Fruit fly (Drosophila melanogaster) whole organism, embryonic: ENCODE data around the gene CG16965.

Source experiments
- ATbp ChIP-seq: fragments of 200-800 bp; sonication (Bioruptor generic); optimal IDR thresholded peaks from 2 replicates; lab custom pipeline; 2017; ENCODE audit warnings: missing biosample characterization, mild to moderate bottlenecking, missing genetic modification characterization, missing genetic modification reagents
- Awh ChIP-seq: fragments of 200-800 bp; sonication (Bioruptor generic); IDR thresholded peaks from 2 replicates; pipeline ENCODE4, ENCODE4 v1.3.6; 2022; ENCODE audit warnings: missing biosample characterization, missing genetic modification characterization
- CG1024 ChIP-seq: fragments of 200-800 bp; sonication (Bioruptor generic); IDR thresholded peaks from 2 replicates; pipeline ENCODE4 v1.3.6; 2022; ENCODE audit warnings: missing biosample characterization, missing genetic modification characterization
- CG11093 ChIP-seq: fragments of 200-800 bp; sonication (Bioruptor generic); IDR thresholded peaks from 3 replicates; pipeline ENCODE4 v1.3.6; 2022; ENCODE audit warnings: missing biosample characterization, missing genetic modification characterization
- CG12659 ChIP-seq: fragments of 200-800 bp; sonication (Bioruptor generic); optimal IDR thresholded peaks from 3 replicates; lab custom pipeline; 2017; ENCODE audit warnings: mild to moderate bottlenecking, missing biosample characterization, missing genetic modification reagents, missing genetic modification characterization
- CG13287 ChIP-seq: fragments of 200-800 bp; sonication (Bioruptor generic); IDR thresholded peaks from 2 replicates; pipeline ENCODE4 v1.3.6; 2022; ENCODE audit warnings: missing biosample characterization, missing genetic modification characterization; ENCODE audit not compliant: partially characterized antibody
- CG15514 ChIP-seq: fragments of 200-800 bp; sonication (Bioruptor generic); optimal IDR thresholded peaks from 3 replicates; lab custom pipeline; 2017; ENCODE audit warnings: missing biosample characterization, missing genetic modification characterization, mild to moderate bottlenecking, moderate library complexity, missing genetic modification reagents
- CG16813 ChIP-seq: fragments of 200-800 bp; sonication (Bioruptor generic); IDR thresholded peaks from 3 replicates; pipeline ENCODE4 v1.3.6; 2022; ENCODE audit warnings: missing biosample characterization, missing genetic modification characterization; ENCODE audit not compliant: partially characterized antibody
- CG3281 ChIP-seq: fragments of 200-800 bp; sonication (Bioruptor generic); optimal IDR thresholded peaks from 3 replicates; lab custom pipeline; 2017; ENCODE audit warnings: missing biosample characterization, mild to moderate bottlenecking, missing genetic modification characterization
- CG34422 ChIP-seq: fragments of 200-800 bp; sonication (Bioruptor generic); IDR thresholded peaks from 3 replicates; pipeline ENCODE4 v1.3.6; 2022; ENCODE audit warnings: missing biosample characterization, missing genetic modification characterization
- CG3726 ChIP-seq: fragments of 200-800 bp; sonication (Bioruptor generic); IDR thresholded peaks from 3 replicates; pipeline ENCODE4, ENCODE4 v1.3.6; 2022; ENCODE audit warnings: missing biosample characterization, missing genetic modification characterization
- CG3847 ChIP-seq: fragments of 200-800 bp; sonication (Bioruptor generic); IDR thresholded peaks from 2 replicates; pipeline ENCODE4 v1.3.6; 2022; ENCODE audit warnings: missing biosample characterization, missing genetic modification characterization
- CG3995 ChIP-seq: fragments of 200-800 bp; sonication (Bioruptor generic); optimal IDR thresholded peaks from 3 replicates; lab custom pipeline; 2016; ENCODE audit warnings: missing biosample characterization, missing genetic modification characterization
- CG6175 ChIP-seq: fragments of 200-800 bp; sonication (Bioruptor generic); IDR thresholded peaks from 3 replicates; pipeline ENCODE4 v1.3.6; 2022; ENCODE audit warnings: missing biosample characterization, missing genetic modification characterization
- CG6654 ChIP-seq: fragments of 200-800 bp; sonication (Bioruptor generic); optimal IDR thresholded peaks from 2 replicates; lab custom pipeline; 2017; ENCODE audit warnings: missing biosample characterization, mild to moderate bottlenecking, missing genetic modification characterization
- CG8290 ChIP-seq, 3 experiments: fragments of 200-800 bp; sonication (Bioruptor generic); optimal IDR thresholded peaks; 2 replicates each; lab custom pipeline; 2016 to 2019; ENCODE audit warnings: missing biosample characterization in 3 of 3, missing genetic modification characterization in 3 of 3, mild to moderate bottlenecking in 2 of 3, moderate library complexity in 1 of 3
- CHES-1-like ChIP-seq: fragments of 200-800 bp; sonication (Bioruptor generic); optimal IDR thresholded peaks from 2 replicates; lab custom pipeline; 2016; ENCODE audit warnings: missing biosample characterization, missing genetic modification characterization
- CoRest ChIP-seq: fragments of 200-800 bp; sonication (Bioruptor generic); optimal IDR thresholded peaks from 3 replicates; lab custom pipeline; 2018; ENCODE audit warnings: missing biosample characterization, mild to moderate bottlenecking, missing genetic modification characterization, moderate library complexity
- Doc3 ChIP-seq: fragments of 200-800 bp; sonication (Bioruptor generic); IDR thresholded peaks from 3 replicates; pipeline ENCODE4 v1.3.6; 2022; ENCODE audit warnings: missing biosample characterization, missing genetic modification characterization; ENCODE audit not compliant: partially characterized antibody
- Dref ChIP-seq: fragments of 200-800 bp; sonication (Bioruptor generic); IDR thresholded peaks from 2 replicates; pipeline ENCODE4 v1.3.6; 2022; ENCODE audit warnings: missing biosample characterization, missing genetic modification characterization
- E2f2 ChIP-seq: fragments of 200-800 bp; sonication (Bioruptor generic); IDR thresholded peaks from 2 replicates; pipeline ENCODE4 v1.3.6; 2022; ENCODE audit warnings: missing biosample characterization, missing genetic modification characterization
- Fer2 ChIP-seq: fragments of 200-800 bp; sonication (Bioruptor generic); optimal IDR thresholded peaks from 2 replicates; lab custom pipeline; 2018; ENCODE audit warnings: missing biosample characterization, mild to moderate bottlenecking, missing genetic modification characterization, moderate library complexity
- MBD-R2 ChIP-seq: fragments of 200-800 bp; sonication (Bioruptor generic); IDR thresholded peaks from 2 replicates; pipeline ENCODE4 v1.3.6; 2022; ENCODE audit warnings: missing biosample characterization, missing genetic modification characterization
- Med ChIP-seq: fragments of 200-800 bp; sonication (Bioruptor generic); peaks from one replicate; lab custom pipeline; 2016; ENCODE audit warnings: missing biosample characterization, missing genetic modification characterization, mild to moderate bottlenecking, inconsistent platforms, moderate library complexity
- Myb ChIP-seq: fragments of 200-800 bp; sonication (Bioruptor generic); optimal IDR thresholded peaks from 2 replicates; lab custom pipeline; 2016; ENCODE audit warnings: missing biosample characterization, missing genetic modification characterization
- NFAT ChIP-seq: fragments of 200-800 bp; sonication (Bioruptor generic); IDR thresholded peaks from 2 replicates; pipeline ENCODE4 v1.3.6; 2022; ENCODE audit warnings: missing biosample characterization, missing genetic modification characterization
- Neu2 ChIP-seq: fragments of 200-800 bp; sonication (Bioruptor generic); optimal IDR thresholded peaks from 3 replicates; lab custom pipeline; 2016; ENCODE audit warnings: missing biosample characterization, missing genetic modification characterization, borderline replicate concordance
- Nf-YB ChIP-seq: fragments of 200-800 bp; sonication (Bioruptor generic); optimal IDR thresholded peaks from 3 replicates; lab custom pipeline; 2019; ENCODE audit warnings: missing biosample characterization, mild to moderate bottlenecking, missing genetic modification characterization, moderate library complexity
- Pdp1 ChIP-seq, 2 experiments: fragments of 200-800 bp; sonication (Bioruptor generic); optimal IDR thresholded peaks; 3 replicates each; lab custom pipeline; 2016; ENCODE audit warnings: missing biosample characterization in 2 of 2, missing genetic modification characterization in 2 of 2, mild to moderate bottlenecking in 1 of 2, moderate library complexity in 1 of 2
- bsh ChIP-seq, 2 experiments: fragments of 200-800 bp; sonication (Bioruptor generic); optimal IDR thresholded peaks; 2 replicates each; lab custom pipeline; 2017 to 2018; ENCODE audit warnings: mild to moderate bottlenecking in 2 of 2, missing biosample characterization in 2 of 2, missing genetic modification characterization in 2 of 2, moderate library complexity in 1 of 2
- chinmo ChIP-seq: fragments of 200-800 bp; sonication (Bioruptor generic); IDR thresholded peaks from 4 replicates; pipeline ENCODE4 v1.3.6; 2022; ENCODE audit warnings: missing biosample characterization, missing genetic modification characterization; ENCODE audit not compliant: partially characterized antibody
- ci ChIP-seq: fragments of 200-800 bp; sonication (Bioruptor generic); IDR thresholded peaks from 3 replicates; pipeline ENCODE4 v1.3.6; 2022; ENCODE audit warnings: missing biosample characterization, missing genetic modification characterization
- dm ChIP-seq: fragments of 200-800 bp; sonication (Bioruptor generic); optimal IDR thresholded peaks from 3 replicates; lab custom pipeline; 2016; ENCODE audit warnings: missing biosample characterization, missing genetic modification characterization
- ewg ChIP-seq: fragments of 200-800 bp; sonication (Bioruptor generic); optimal IDR thresholded peaks from 3 replicates; lab custom pipeline; 2017; ENCODE audit warnings: mild to moderate bottlenecking, missing biosample characterization, missing genetic modification reagents, missing genetic modification characterization
- gfzf ChIP-seq: fragments of 200-800 bp; sonication (Bioruptor generic); optimal IDR thresholded peaks from 2 replicates; lab custom pipeline; 2016; ENCODE audit warnings: missing biosample characterization, mild to moderate bottlenecking, missing genetic modification characterization, moderate library complexity
- hbn ChIP-seq: fragments of 200-800 bp; sonication (Bioruptor generic); IDR thresholded peaks from 2 replicates; pipeline ENCODE4 v1.3.6; 2022; ENCODE audit warnings: missing biosample characterization, missing genetic modification characterization; ENCODE audit not compliant: partially characterized antibody
- jumu ChIP-seq: fragments of 200-800 bp; sonication (Bioruptor generic); optimal IDR thresholded peaks from 3 replicates; lab custom pipeline; 2016; ENCODE audit warnings: missing biosample characterization, missing genetic modification characterization
- odd ChIP-seq: fragments of 200-800 bp; sonication (Bioruptor generic); optimal IDR thresholded peaks from 2 replicates; lab custom pipeline; 2017; ENCODE audit warnings: missing biosample characterization, mild to moderate bottlenecking, missing genetic modification characterization
- pan ChIP-seq, 4 experiments: fragments of >200 bp in 3 of 4; fragments of 200-800 bp in 1 of 4; sonication (Bioruptor generic) in 1 of 4; optimal IDR thresholded peaks in 3 of 4; IDR thresholded peaks in 1 of 4; 2 replicates each; pipeline versions ENCODE4 v1.3.6 to Lab custom; 2017 to 2022; ENCODE audit warnings: missing biosample characterization in 2 of 4, missing genetic modification characterization in 2 of 4, mixed read lengths in 1 of 4
- pzg ChIP-seq: fragments of 200-800 bp; sonication (Bioruptor generic); optimal IDR thresholded peaks from 3 replicates; lab custom pipeline; 2018; ENCODE audit warnings: missing biosample characterization, mild to moderate bottlenecking, missing genetic modification characterization, moderate library complexity
- row ChIP-seq: fragments of 200-800 bp; sonication (Bioruptor generic); IDR thresholded peaks from 3 replicates; pipeline ENCODE4 v1.3.6; 2022; ENCODE audit warnings: missing biosample characterization, missing genetic modification characterization
- schlank ChIP-seq: fragments of 200-800 bp; sonication (Bioruptor generic); optimal IDR thresholded peaks from 2 replicates; lab custom pipeline; 2018; ENCODE audit warnings: missing biosample characterization, mild to moderate bottlenecking, missing genetic modification characterization
- stwl ChIP-seq: fragments of 200-800 bp; sonication (Bioruptor generic); optimal IDR thresholded peaks from 3 replicates; lab custom pipeline; 2018; ENCODE audit warnings: missing biosample characterization, mild to moderate bottlenecking, missing genetic modification characterization, moderate library complexity
- tna ChIP-seq: fragments of 200-800 bp; sonication (Bioruptor generic); IDR thresholded peaks from 2 replicates; pipeline ENCODE4 v1.3.6; 2022; ENCODE audit warnings: missing biosample characterization, missing genetic modification characterization; ENCODE audit not compliant: partially characterized antibody
- trh ChIP-seq: fragments of 200-800 bp; sonication (Bioruptor generic); optimal IDR thresholded peaks from 2 replicates; lab custom pipeline; 2016; ENCODE audit warnings: missing biosample characterization, missing genetic modification characterization
- unc-4 ChIP-seq: fragments of 200-800 bp; sonication (Bioruptor generic); IDR thresholded peaks from 2 replicates; pipeline ENCODE4 v1.3.6; 2022; ENCODE audit warnings: missing biosample characterization, missing genetic modification characterization; ENCODE audit not compliant: partially characterized antibody
- vvl ChIP-seq: fragments of 200-800 bp; sonication (Bioruptor generic); IDR thresholded peaks from 2 replicates; pipeline ENCODE4 v1.3.6; 2022; ENCODE audit warnings: missing biosample characterization, missing genetic modification characterization
- yki ChIP-seq: fragments of >200 bp; optimal IDR thresholded peaks from 3 replicates; lab custom pipeline; 2018

CG16965 gene

dm6 chr2L:11990458-11991065, 9.2 kb downstream of the CG16965 start, which contains the start of gene escl:
TSS of gene escl (plus strand) at chr2L:11990927.
- TF ChIP-seq yki (no peak), Awh (no peak), dm (GFP tag; lab: Kevin White, UChicago) (no peak), Nf-YB (GFP tag; lab: Kevin White, UChicago) (no peak), gfzf (GFP tag; lab: Kevin White, UChicago) (peak; percentile 56), CG3281 (peak; percentile 94), CG13287 (GFP tag; lab: Robert Waterston, UW) (peak; percentile 50), Pdp1 (GFP tag; optimal IDR thresholded peaks at IDR 0.05; lab: Kevin White, UChicago) (peak in 1 of 2 experiments; percentile 21), stwl (tag; lab: Kevin White, UChicago) (peak; percentile 41), CG34422 (GFP tag; lab: Robert Waterston, UW) (no peak), chinmo (GFP tag; lab: Robert Waterston, UW) (peak; percentile 50; the same call in 1 of the 4 replicates), Neu2 (GFP tag; lab: Kevin White, UChicago) (no peak), ATbp (GFP tag; lab: Kevin White, UChicago) (no peak), bsh (GFP tag; optimal IDR thresholded peaks at IDR 0.05; lab: Kevin White, UChicago) (no peak), CG15514 (GFP tag; lab: Kevin White, UChicago) (peak; percentile 4), CG8290 (GFP tag; optimal IDR thresholded peaks at IDR 0.05; lab: Kevin White, UChicago) (no peak), CG8290 (tag; optimal IDR thresholded peaks at IDR 0.05; lab: Kevin White, UChicago) (no peak), Fer2 (no peak), ewg (GFP tag; lab: Kevin White, UChicago) (peak; percentile 55), CG16813 (GFP tag; lab: Robert Waterston, UW) (no peak; the same call in 2 of the 3 replicates), CG3726 (no peak), tna (GFP tag; lab: Robert Waterston, UW) (no peak), MBD-R2 (peak; percentile 85), unc-4 (GFP tag; lab: Robert Waterston, UW) (0 out of 2 replicates have a peak, but pooled peaks have one; percentile 24), Med (GFP tag; lab: Kevin White, UChicago) (peak; percentile 71), jumu (GFP tag; lab: Kevin White, UChicago) (no peak), odd (GFP tag; lab: Kevin White, UChicago) (no peak), Doc3 (GFP tag; lab: Robert Waterston, UW) (no peak), CG1024 (GFP tag; lab: Robert Waterston, UW) (no peak), CG6654 (no peak), E2f2 (GFP tag; lab: Robert Waterston, UW) (peak; percentile 75), schlank (tag; lab: Kevin White, UChicago) (no peak), Myb (peak; percentile 26), CG11093 (GFP tag; lab: Robert Waterston, UW) (no peak), CHES-1-like (no peak), pzg (peak; percentile 57), trh (GFP tag; lab: Kevin White, UChicago) (no peak), CoRest (peak; percentile 1), NFAT (GFP tag; lab: Robert Waterston, UW) (0 out of 2 replicates have a peak, but pooled peaks have one; percentile 9), row (GFP tag; lab: Robert Waterston, UW) (peak; percentile 24; the same call in 1 of the 3 replicates), CG12659 (GFP tag; lab: Kevin White, UChicago) (peak; percentile 18), pan (optimal IDR thresholded peaks at IDR 0.05; lab: Kevin White, UChicago) (no peak), pan (GFP tag; optimal IDR thresholded peaks at IDR 0.05 in 1 of 2, IDR thresholded peaks at IDR 0.05 in 1 of 2) (no peak), CG3995 (GFP tag; lab: Kevin White, UChicago) (no peak), Dref (no peak), CG3847 (GFP tag; lab: Robert Waterston, UW) (0 out of 2 replicates have a peak, but pooled peaks have one; percentile 29), vvl (GFP tag; lab: Robert Waterston, UW) (peak; percentile 90), hbn (no peak), CG6175 (no peak), ci (GFP tag; lab: Robert Waterston, UW) (0 out of 3 replicates have a peak, but pooled peaks have one; percentile 5)
